Worm (Caenorhabditis elegans) whole organism, young adult: ENCODE results near the gene ooc-3.

Source experiments
- B0035.1 ChIP-seq: sonication (generic microtip); optimal IDR thresholded peaks from 2 replicates; lab custom pipeline; 2016; ENCODE audit warnings: missing genetic modification characterization, mild to moderate bottlenecking, missing compliant biosample characterization, missing genotype, missing genetic modification reagents
- B0336.3 ChIP-seq: fragments of 200-800 bp; sonication (Bioruptor generic); IDR thresholded peaks from 2 replicates; pipeline ENCODE4 v1.3.6; 2022; ENCODE audit warnings: missing genetic modification characterization, missing compliant biosample characterization
- D2030.7 ChIP-seq: fragments of 200-800 bp; sonication (Bioruptor generic); IDR thresholded peaks from 2 replicates; pipeline ENCODE4 v1.3.6; 2022; ENCODE audit warnings: missing genetic modification reagents, missing genetic modification characterization, missing compliant biosample characterization
- F10E7.11 ChIP-seq: sonication (generic microtip); optimal IDR thresholded peaks from 2 replicates; lab custom pipeline; 2017; ENCODE audit warnings: mild to moderate bottlenecking, missing genetic modification characterization, moderate library complexity, missing compliant biosample characterization
- F23B12.7 ChIP-seq: sonication (generic microtip); optimal IDR thresholded peaks from 2 replicates; lab custom pipeline; 2017; ENCODE audit warnings: missing genetic modification characterization, mild to moderate bottlenecking, missing compliant biosample characterization, antibody characterized with exemption, moderate library complexity; ENCODE audit not compliant: insufficient read depth
- F33H1.4 ChIP-seq: fragments of 200-800 bp; sonication (Bioruptor generic); IDR thresholded peaks from 2 replicates; pipeline ENCODE4 v1.3.6; 2022; ENCODE audit warnings: missing genetic modification reagents, missing genetic modification characterization, missing compliant biosample characterization
- F52B5.7 ChIP-seq: sonication (generic microtip); optimal IDR thresholded peaks from 2 replicates; lab custom pipeline; 2016; ENCODE audit warnings: mild to moderate bottlenecking, missing genetic modification characterization, missing compliant biosample characterization
- T26A5.8 ChIP-seq: sonication (generic microtip); optimal IDR thresholded peaks from 2 replicates; lab custom pipeline; 2016; ENCODE audit warnings: missing genetic modification characterization, missing compliant biosample characterization
- Y56A3A.18 ChIP-seq: fragments of 200-800 bp; sonication (Bioruptor generic); IDR thresholded peaks from 2 replicates; pipeline ENCODE4 v1.3.6; 2022; ENCODE audit warnings: missing genetic modification reagents, missing genetic modification characterization, missing compliant biosample characterization
- Y79H2A.3 ChIP-seq: fragments of 200-800 bp; sonication (Bioruptor generic); conservative IDR thresholded peaks from 2 replicates; pipeline ENCODE4 v1.3.6; 2022; ENCODE audit warnings: missing genetic modification reagents, missing genetic modification characterization, missing compliant biosample characterization
- akir-1 ChIP-seq: fragments of 200-800 bp; sonication (Bioruptor generic); optimal IDR thresholded peaks from 2 replicates; lab custom pipeline; 2018; ENCODE audit warnings: mild to moderate bottlenecking, missing genetic modification characterization, moderate library complexity, missing compliant biosample characterization
- aptf-2 ChIP-seq: fragments of 200-800 bp; sonication (Bioruptor generic); conservative IDR thresholded peaks from 2 replicates; pipeline ENCODE4 v1.3.6; 2022; ENCODE audit warnings: missing genetic modification reagents, missing genetic modification characterization, missing compliant biosample characterization
- aptf-3 ChIP-seq: fragments of 200-800 bp; sonication (Bioruptor generic); IDR thresholded peaks from 2 replicates; pipeline ENCODE4 v1.3.6; 2022; ENCODE audit warnings: missing genetic modification characterization, missing compliant biosample characterization
- atf-7 ChIP-seq: sonication (generic microtip); optimal IDR thresholded peaks from 2 replicates; lab custom pipeline; 2017; ENCODE audit warnings: mild to moderate bottlenecking, missing genetic modification characterization, missing compliant biosample characterization
- athp-1 ChIP-seq: sonication (generic microtip); optimal IDR thresholded peaks from 2 replicates; lab custom pipeline; 2017; ENCODE audit warnings: mild to moderate bottlenecking, missing genetic modification characterization, missing compliant biosample characterization
- attf-5 ChIP-seq: fragments of 200-800 bp; sonication (Bioruptor generic); optimal IDR thresholded peaks from 2 replicates; lab custom pipeline; 2018; ENCODE audit warnings: mild to moderate bottlenecking, missing genetic modification characterization, missing compliant biosample characterization
- attf-6 ChIP-seq: fragments of 200-800 bp; sonication (Bioruptor generic); IDR thresholded peaks from 2 replicates; pipeline ENCODE4 v1.3.6; 2022; ENCODE audit warnings: missing genetic modification reagents, missing genetic modification characterization, missing compliant biosample characterization
- ceh-40 ChIP-seq: fragments of 200-800 bp; sonication (Bioruptor generic); IDR thresholded peaks from 2 replicates; pipeline ENCODE4 v1.3.6; 2022; ENCODE audit warnings: missing genetic modification characterization, missing compliant biosample characterization
- ceh-91 ChIP-seq: fragments of 200-800 bp; sonication (Bioruptor generic); IDR thresholded peaks from 2 replicates; pipeline ENCODE4 v1.3.6; 2022; ENCODE audit warnings: missing genetic modification reagents, missing genetic modification characterization, missing compliant biosample characterization
- dpl-1 ChIP-seq: fragments of 150-350 bp; optimal IDR thresholded peaks from 2 replicates; lab custom pipeline; 2014; ENCODE audit warnings: missing biosample characterization, missing genetic modification reagents, missing genetic modification characterization
- efl-1 ChIP-seq: fragments of 150-350 bp; optimal IDR thresholded peaks from 2 replicates; lab custom pipeline; 2014; ENCODE audit warnings: missing biosample characterization, missing genetic modification reagents, missing genetic modification characterization
- ets-4 ChIP-seq: fragments of 200-800 bp; sonication (Bioruptor generic); optimal IDR thresholded peaks from 2 replicates; lab custom pipeline; 2018; ENCODE audit warnings: mild to moderate bottlenecking, missing genetic modification characterization, missing compliant biosample characterization
- hlh-12 ChIP-seq: sonication (generic microtip); optimal IDR thresholded peaks from 2 replicates; lab custom pipeline; 2016; ENCODE audit warnings: missing genetic modification characterization, missing compliant biosample characterization
- hsf-1 ChIP-seq: fragments of 200-800 bp; sonication (Bioruptor generic); IDR thresholded peaks from 2 replicates; pipeline ENCODE4 v1.3.6; 2022; ENCODE audit warnings: missing genetic modification reagents, missing genetic modification characterization, missing compliant biosample characterization
- lsl-1 ChIP-seq: fragments of 200-800 bp; sonication (Bioruptor generic); optimal IDR thresholded peaks from 2 replicates; lab custom pipeline; 2018; ENCODE audit warnings: mild to moderate bottlenecking, missing genetic modification characterization, moderate library complexity, missing compliant biosample characterization
- madf-10 ChIP-seq: sonication (generic microtip); optimal IDR thresholded peaks from 2 replicates; lab custom pipeline; 2016; ENCODE audit warnings: mild to moderate bottlenecking, missing genetic modification characterization, missing compliant biosample characterization
- madf-8 ChIP-seq: fragments of 200-800 bp; sonication (Bioruptor generic); conservative IDR thresholded peaks from 2 replicates; pipeline ENCODE4 v1.3.6; 2022; ENCODE audit warnings: missing genetic modification reagents, missing genetic modification characterization, missing compliant biosample characterization
- mcd-1 ChIP-seq: fragments of 200-800 bp; sonication (Bioruptor generic); IDR thresholded peaks from 2 replicates; pipeline ENCODE4 v1.3.6; 2022; ENCODE audit warnings: missing genetic modification reagents, missing genetic modification characterization, missing compliant biosample characterization
- mel-28 ChIP-seq: sonication (generic microtip); optimal IDR thresholded peaks from 2 replicates; lab custom pipeline; 2016; ENCODE audit warnings: borderline replicate concordance, mild to moderate bottlenecking, missing genetic modification characterization, missing compliant biosample characterization
- mes-4 ChIP-seq: sonication (generic microtip); optimal IDR thresholded peaks from 2 replicates; lab custom pipeline; 2016; ENCODE audit warnings: missing genotype, missing genetic modification characterization, missing compliant biosample characterization
- nfya-1 ChIP-seq: sonication (generic microtip); optimal IDR thresholded peaks from 2 replicates; lab custom pipeline; 2017; ENCODE audit warnings: antibody characterized with exemption, missing compliant biosample characterization, missing genetic modification characterization, borderline replicate concordance; ENCODE audit not compliant: insufficient read depth
- nfya-2 ChIP-seq: fragments of 200-800 bp; sonication (Bioruptor generic); IDR thresholded peaks from 2 replicates; pipeline ENCODE4 v1.3.6; 2022; ENCODE audit warnings: missing genetic modification reagents, missing genetic modification characterization, missing compliant biosample characterization
- nhr-120 ChIP-seq: fragments of 200-800 bp; sonication (Bioruptor generic); IDR thresholded peaks from 2 replicates; pipeline ENCODE4 v1.3.6; 2022; ENCODE audit warnings: missing genetic modification characterization, missing compliant biosample characterization
- nhr-27 ChIP-seq: fragments of 200-800 bp; sonication (Bioruptor generic); optimal IDR thresholded peaks from 2 replicates; lab custom pipeline; 2018; ENCODE audit warnings: mild to moderate bottlenecking, missing genetic modification characterization, moderate library complexity, missing compliant biosample characterization
- repo-1 ChIP-seq: sonication (generic microtip); optimal IDR thresholded peaks from 2 replicates; lab custom pipeline; 2017; ENCODE audit warnings: mild to moderate bottlenecking, missing genetic modification characterization, missing compliant biosample characterization
- sea-2 ChIP-seq: fragments of 200-800 bp; sonication (Bioruptor generic); IDR thresholded peaks from 2 replicates; pipeline ENCODE4 v1.3.6; 2022; ENCODE audit warnings: missing genetic modification characterization, missing compliant biosample characterization
- snpc-1.1 ChIP-seq: sonication (generic microtip); optimal IDR thresholded peaks from 2 replicates; lab custom pipeline; 2017; ENCODE audit warnings: missing genetic modification characterization, mild to moderate bottlenecking, missing compliant biosample characterization, antibody characterized with exemption, moderate library complexity, missing genotype, missing genetic modification reagents; ENCODE audit not compliant: insufficient read depth
- snpc-1.3 ChIP-seq: sonication (generic microtip); optimal IDR thresholded peaks from 2 replicates; lab custom pipeline; 2017; ENCODE audit warnings: missing genetic modification characterization, mild to moderate bottlenecking, missing compliant biosample characterization, antibody characterized with exemption, moderate library complexity, missing genotype, missing genetic modification reagents; ENCODE audit not compliant: insufficient read depth
- snpc-3.4 ChIP-seq: sonication (generic microtip); optimal IDR thresholded peaks from 2 replicates; lab custom pipeline; 2017; ENCODE audit warnings: missing genetic modification characterization, mild to moderate bottlenecking, missing compliant biosample characterization, antibody characterized with exemption, moderate library complexity, missing genotype, missing genetic modification reagents
- snpc-4 ChIP-seq, 5 experiments: fragments of 150-350 bp in 1 of 5; sonication (generic microtip) in 4 of 5; optimal IDR thresholded peaks; 2 replicates each; lab custom pipeline; 2014 to 2018; ENCODE audit warnings: missing genetic modification characterization in 5 of 5, missing biosample characterization in 3 of 5, antibody characterized with exemption in 2 of 5, mild to moderate bottlenecking in 2 of 5, missing compliant biosample characterization in 2 of 5, missing genotype in 2 of 5, moderate library complexity in 2 of 5, missing genetic modification reagents in 1 of 5
- sptf-2 ChIP-seq: fragments of 200-800 bp; sonication (Bioruptor generic); optimal IDR thresholded peaks from 2 replicates; lab custom pipeline; 2018; ENCODE audit warnings: mild to moderate bottlenecking, missing genetic modification characterization, missing compliant biosample characterization
- tbx-9 ChIP-seq: sonication (generic microtip); optimal IDR thresholded peaks from 2 replicates; lab custom pipeline; 2016; ENCODE audit warnings: borderline replicate concordance, missing genetic modification characterization, inconsistent platforms, missing compliant biosample characterization
- unc-130 ChIP-seq: sonication (generic microtip); optimal IDR thresholded peaks from 2 replicates; lab custom pipeline; 2016; ENCODE audit warnings: missing genetic modification reagents, missing genetic modification characterization, missing compliant biosample characterization
- zim-3 ChIP-seq: sonication (generic microtip); optimal IDR thresholded peaks from 2 replicates; lab custom pipeline; 2017; ENCODE audit warnings: mild to moderate bottlenecking, missing genetic modification characterization, moderate library complexity, missing compliant biosample characterization
- ztf-26 ChIP-seq: sonication (generic microtip); optimal IDR thresholded peaks from 2 replicates; lab custom pipeline; 2017; ENCODE audit warnings: missing genetic modification characterization, missing compliant biosample characterization
- ztf-28 ChIP-seq: fragments of 200-800 bp; sonication (Bioruptor generic); IDR thresholded peaks from 2 replicates; pipeline ENCODE4 v1.3.6; 2022; ENCODE audit warnings: missing genetic modification reagents, missing genetic modification characterization, missing compliant biosample characterization
- ztf-6 ChIP-seq: fragments of 200-800 bp; sonication (Bioruptor generic); IDR thresholded peaks from 2 replicates; pipeline ENCODE4 v1.3.6; 2022; ENCODE audit warnings: missing genetic modification reagents, missing genetic modification characterization, missing compliant biosample characterization

Gene ooc-3

DNA sequence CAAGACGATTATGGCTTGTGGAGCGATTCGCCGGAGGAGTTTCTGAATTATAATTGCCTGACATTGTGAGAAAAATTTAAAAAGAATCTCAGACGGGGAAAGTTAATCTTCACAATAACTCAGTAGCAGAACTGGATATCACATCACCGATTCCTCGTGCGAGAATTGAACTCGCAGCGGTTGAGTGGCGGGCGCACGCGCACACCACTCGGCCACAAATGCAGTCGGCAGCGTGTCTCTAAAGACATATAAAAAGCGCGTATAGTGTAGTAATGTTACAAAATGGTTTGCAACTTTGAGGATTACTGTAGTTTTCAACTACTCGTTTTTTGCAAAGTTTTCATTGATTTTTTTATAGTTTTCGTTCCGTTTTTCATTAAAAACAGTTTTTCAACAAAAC, 10.5 kb downstream of the ooc-3 start (continued):
- TF ChIP-seq mel-28 (tag; lab: Kevin White, UChicago) (peak; percentile 70), B0035.1 (tag; lab: Kevin White, UChicago) (peak; percentile 76), madf-8 (peak; percentile 49), F33H1.4 (GFP tag; lab: Robert Waterston, UW) (peak; percentile 63), T26A5.8 (tag; lab: Kevin White, UChicago) (peak; percentile 94), hsf-1 (GFP tag; lab: Robert Waterston, UW) (peak; percentile 64; the same call in 1 of the 2 replicates), nfya-1 (tag; lab: Kevin White, UChicago) (no peak), aptf-2 (GFP tag; lab: Robert Waterston, UW) (0 out of 2 replicates have a peak, but pooled peaks have one; percentile 58), nfya-2 (GFP tag; lab: Robert Waterston, UW) (0 out of 2 replicates have a peak, but pooled peaks have one; percentile 46), ztf-28 (GFP tag; lab: Robert Waterston, UW) (peak; percentile 75; the same call in 1 of the 2 replicates), D2030.7 (GFP tag; lab: Robert Waterston, UW) (peak; percentile 90), hlh-12 (peak; percentile 85), ztf-26 (tag; lab: Kevin White, UChicago) (peak; percentile 87), snpc-1.3 (tag; lab: Kevin White, UChicago) (peak; percentile 97), aptf-3 (GFP tag; lab: Robert Waterston, UW) (0 out of 2 replicates have a peak, but pooled peaks have one; percentile 58), attf-5 (GFP tag; lab: Kevin White, UChicago) (peak; percentile 91), ceh-91 (GFP tag; lab: Robert Waterston, UW) (peak; percentile 58; the same call in 1 of the 2 replicates), snpc-4 (GFP tag; optimal IDR thresholded peaks at IDR 0.05; lab: Kevin White, UChicago) (peak; percentile 83), snpc-4 (tag; optimal IDR thresholded peaks at IDR 0.05; lab: Kevin White, UChicago) (peak; percentile 62 to 82 (median 77)), akir-1 (GFP tag; lab: Kevin White, UChicago) (peak; percentile 66), Y56A3A.18 (GFP tag; lab: Robert Waterston, UW) (peak; percentile 88), nhr-120 (GFP tag; lab: Robert Waterston, UW) (peak; percentile 97), ztf-6 (GFP tag; lab: Robert Waterston, UW) (peak; percentile 90), tbx-9 (tag; lab: Kevin White, UChicago) (peak; percentile 26), nhr-27 (peak; percentile 97), dpl-1 (GFP tag; lab: Kevin White, UChicago) (peak; percentile 17), ceh-40 (GFP tag; lab: Robert Waterston, UW) (peak; percentile 71; the same call in 1 of the 2 replicates), sea-2 (GFP tag; lab: Robert Waterston, UW) (peak; percentile 86), F23B12.7 (peak; percentile 89), B0336.3 (GFP tag; lab: Robert Waterston, UW) (peak; percentile 87), snpc-3.4 (tag; lab: Kevin White, UChicago) (peak; percentile 93), madf-10 (tag; lab: Kevin White, UChicago) (peak; percentile 87), lsl-1 (GFP tag; lab: Kevin White, UChicago) (peak; percentile 82), Y79H2A.3 (GFP tag; lab: Robert Waterston, UW) (peak; percentile 61; the same call in 1 of the 2 replicates), snpc-1.1 (tag; lab: Kevin White, UChicago) (peak; percentile 82), atf-7 (tag; lab: Kevin White, UChicago) (peak; percentile 86), sptf-2 (GFP tag; lab: Kevin White, UChicago) (peak; percentile 98), athp-1 (tag; lab: Kevin White, UChicago) (peak; percentile 91), attf-6 (peak; percentile 79), mes-4 (peak; percentile 90), F10E7.11 (tag; lab: Kevin White, UChicago) (peak; percentile 92), zim-3 (peak; percentile 94), ets-4 (GFP tag; lab: Kevin White, UChicago) (peak; percentile 94), efl-1 (GFP tag; lab: Kevin White, UChicago) (peak; percentile 25), mcd-1 (GFP tag; lab: Robert Waterston, UW) (peak; percentile 83), repo-1 (tag; lab: Kevin White, UChicago) (peak; percentile 87), unc-130 (GFP tag; lab: Kevin White, UChicago) (peak; percentile 62), F52B5.7 (tag; lab: Kevin White, UChicago) (peak; percentile 98)
